Worm (Caenorhabditis elegans) whole organism, L1 larva: ENCODE data around the gene sorf-1.

ENCODE experiments used
- nhr-77 ChIP-seq: fragments of 150-350 bp; optimal IDR thresholded peaks from 2 replicates; lab custom pipeline; 2014; ENCODE audit warnings: missing biosample characterization, missing genetic modification characterization
- ztf-11 ChIP-seq, 2 experiments: sonication (generic microtip); optimal IDR thresholded peaks; 2 replicates each; lab custom pipeline; 2016 to 2017; ENCODE audit warnings: missing genetic modification characterization in 2 of 2, missing biosample characterization in 1 of 2, missing compliant biosample characterization in 1 of 2

ce11 chrX:3400387-3400786 lies 21.3 kb upstream of the sorf-1 start:
- TF ChIP-seq nhr-77 (tag; lab: Kevin White, UChicago) (no peak), ztf-11 (tag; optimal IDR thresholded peaks at IDR 0.05; lab: Kevin White, UChicago) (no peak)
